Worm (Caenorhabditis elegans): ENCODE data around the gene C26B2.7.

- no peak for TF ChIP-seq dao-5 (tag; optimal IDR thresholded peaks at IDR 0.05)
- no peak for TF ChIP-seq him-1 (tag; optimal IDR thresholded peaks at IDR 0.05)
These were observed 34.0 kb upstream of the C26B2.7 start, which contains the start of gene arf-5 for ce11 chrIV:7982024-7982576.
